Worm (Caenorhabditis elegans): Measurements from ENCODE around the gene sec-5.

- TF ChIP-seq dmd-4 (tag; optimal IDR thresholded peaks at IDR 0.05; ENCODE audit: borderline replicate concordance) (no peak), fkh-10 (GFP tag; optimal IDR thresholded peaks at IDR 0.05) (no peak), pag-3 (tag; optimal IDR thresholded peaks at IDR 0.05; ENCODE audit: borderline replicate concordance) (no peak), hlh-30 (tag; optimal IDR thresholded peaks at IDR 0.05; ENCODE audit: insufficient read depth) (no peak), pqm-1 (tag; optimal IDR thresholded peaks at IDR 0.05) (no peak), elt-2 (tag; optimal IDR thresholded peaks at IDR 0.05) (no peak), hlh-8 (tag; optimal IDR thresholded peaks at IDR 0.05) (no peak), sdc-2 (tag; optimal IDR thresholded peaks at IDR 0.05) (no peak), ceh-9 (tag; optimal IDR thresholded peaks at IDR 0.05) (no peak)
Observed at ce11 chrII:9173471-9173870, 3.5 kb downstream of the sec-5 start.

All from whole organism, late embryonic.